Fruit fly (Drosophila melanogaster) whole organism: ENCODE results near the gene Tdh.

Experiments
- pan ChIP-seq: fragments of >200 bp; optimal IDR thresholded peaks from 2 replicates; lab custom pipeline; 2017
- psq ChIP-seq: fragments of >200 bp; optimal IDR thresholded peaks from 2 replicates; lab custom pipeline; 2017
- usp ChIP-seq: fragments of >200 bp; optimal IDR thresholded peaks from 2 replicates; lab custom pipeline; 2017; ENCODE audit warnings: missing biosample characterization, missing genetic modification characterization, mixed read lengths

dm6 chr3L:20517179-20517834 is 50.6 kb downstream of the Tdh start:
- TF ChIP-seq psq, result no peak
- no peak for TF ChIP-seq usp
- no peak for TF ChIP-seq pan (lab: Kevin White, UChicago)
